Fruit fly (Drosophila melanogaster) whole organism: ENCODE data around the gene Sb.

ENCODE experiments used
- CG8478 ChIP-seq: fragments of >200 bp; optimal IDR thresholded peaks from 2 replicates; lab custom pipeline; 2018; ENCODE audit warnings: inconsistent platforms
- EcR ChIP-seq, 2 experiments: fragments of >200 bp; optimal IDR thresholded peaks; 2 replicates each; lab custom pipeline; 2017; ENCODE audit warnings: missing biosample characterization in 2 of 2, missing genetic modification characterization in 2 of 2, missing genetic modification reagents in 2 of 2
- pan ChIP-seq: fragments of >200 bp; optimal IDR thresholded peaks from 2 replicates; lab custom pipeline; 2017
- psq ChIP-seq: fragments of >200 bp; optimal IDR thresholded peaks from 2 replicates; lab custom pipeline; 2017

dm6 chr3R:16176526-16176925 is 60.6 kb downstream of the Sb start:
- TF ChIP-seq pan (lab: Kevin White, UChicago): no peak
- TF ChIP-seq CG8478 (lab: Kevin White, UChicago): no peak
- TF ChIP-seq psq: no peak
- no peak for TF ChIP-seq EcR (GFP tag; optimal IDR thresholded peaks at IDR 0.05; lab: Kevin White, UChicago)
